Fruit fly (Drosophila melanogaster): ENCODE data around the gene alpha-Est2.

DNA sequence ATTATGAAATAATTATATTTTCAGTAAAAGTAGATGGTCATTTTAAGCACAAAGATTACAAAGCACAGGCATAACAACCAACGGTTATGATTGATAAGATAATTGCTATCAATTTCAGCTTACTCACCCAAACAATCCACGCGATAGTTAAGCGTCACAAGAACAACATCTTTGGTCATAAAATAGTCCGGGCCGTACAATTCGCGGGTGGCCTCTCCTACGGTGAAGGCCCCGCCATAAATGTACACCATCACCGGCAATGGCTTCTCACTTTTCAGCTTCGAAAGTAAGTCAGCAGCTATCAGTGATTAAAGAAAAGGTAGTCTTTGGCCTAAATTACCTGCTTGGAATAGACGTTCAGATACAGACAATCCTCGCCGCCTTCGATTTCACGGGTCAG is 6.0 kb upstream of the alpha-Est2 start:
- TF ChIP-seq nom (GFP tag; optimal IDR thresholded peaks at IDR 0.05) = no peak
- no peak for TF ChIP-seq kah (GFP tag; optimal IDR thresholded peaks at IDR 0.05)
- no peak for TF ChIP-seq CG12744 (GFP tag; optimal IDR thresholded peaks at IDR 0.05)
- TF ChIP-seq Dp (GFP tag; optimal IDR thresholded peaks at IDR 0.05) = no peak
- TF ChIP-seq Dll (GFP tag; IDR thresholded peaks at IDR 0.05; ENCODE audit: partially characterized antibody) = no peak
- TF ChIP-seq sqz (GFP tag; optimal IDR thresholded peaks at IDR 0.05) = no peak
- TF ChIP-seq otp (GFP tag; IDR thresholded peaks at IDR 0.05) = no peak
- TF ChIP-seq CG10979 (tag; optimal IDR thresholded peaks at IDR 0.05) = no peak
- no peak for TF ChIP-seq hb (GFP tag; IDR thresholded peaks at IDR 0.05; ENCODE audit: partially characterized antibody)
- TF ChIP-seq Pdp1 (GFP tag; optimal IDR thresholded peaks at IDR 0.05) = no peak
- no peak for TF ChIP-seq ara (GFP tag; IDR thresholded peaks at IDR 0.05)

Measured in whole organism, embryonic.